Worm (Caenorhabditis elegans): ENCODE data around the gene T19H12.2.

T19H12.2 gene

ce11 chrV:4889477-4889876 lies 752 bp upstream of the T19H12.2 start, which contains the start of gene ugt-12 (continued):
- TF ChIP-seq arid-1 (GFP tag; conservative IDR thresholded peaks at IDR 0.05) (no peak), F10B5.3 (tag; optimal IDR thresholded peaks at IDR 0.05) (no peak), ceh-82 (tag; optimal IDR thresholded peaks at IDR 0.05) (no peak), lsy-2 (tag; optimal IDR thresholded peaks at IDR 0.05) (no peak), lin-29 (GFP tag; IDR thresholded peaks at IDR 0.05) (no peak), aly-2 (tag; optimal IDR thresholded peaks at IDR 0.05) (no peak), spr-3 (GFP tag; optimal IDR thresholded peaks at IDR 0.05) (no peak), egl-27 (tag; optimal IDR thresholded peaks at IDR 0.05) (no peak), Y48G9A.11 (GFP tag; IDR thresholded peaks at IDR 0.05) (no peak), snpc-1.2 (GFP tag; IDR thresholded peaks at IDR 0.05) (no peak), F44E2.7 (GFP tag; IDR thresholded peaks at IDR 0.05) (no peak), rbr-2 (tag; optimal IDR thresholded peaks at IDR 0.05) (no peak), dpl-1 (GFP tag; optimal IDR thresholded peaks at IDR 0.05) (no peak), skn-1 (tag; optimal IDR thresholded peaks at IDR 0.05) (no peak), php-3 (GFP tag; IDR thresholded peaks at IDR 0.05) (no peak), cey-2 (tag; optimal IDR thresholded peaks at IDR 0.05; ENCODE audit: borderline replicate concordance, insufficient read depth) (no peak), ceh-44 (GFP tag; IDR thresholded peaks at IDR 0.05) (no peak), ctbp-1 (GFP tag; IDR thresholded peaks at IDR 0.05) (no peak), vab-7 (GFP tag; IDR thresholded peaks at IDR 0.05) (no peak), aha-1 (tag) (no peak), daf-12 (tag; optimal IDR thresholded peaks at IDR 0.05) (no peak), lin-13 (GFP tag; optimal IDR thresholded peaks at IDR 0.05) (no peak), R02D3.7 (tag; optimal IDR thresholded peaks at IDR 0.05) (no peak), lir-3 (tag; optimal IDR thresholded peaks at IDR 0.05) (no peak), snpc-4 (tag; optimal IDR thresholded peaks at IDR 0.05) (no peak), Y105C5A.15 (GFP tag; IDR thresholded peaks at IDR 0.05) (no peak), dmd-6 (GFP tag; IDR thresholded peaks at IDR 0.05) (peak; percentile 60), lin-15B (tag; optimal IDR thresholded peaks at IDR 0.05) (no peak), nhr-111 (GFP tag; optimal IDR thresholded peaks at IDR 0.05) (no peak), Y75B8A.6 (GFP tag; IDR thresholded peaks at IDR 0.05) (no peak), spr-1 (tag; optimal IDR thresholded peaks at IDR 0.05) (no peak), nhr-10 (tag; optimal IDR thresholded peaks at IDR 0.05) (no peak), hlh-30 (tag; optimal IDR thresholded peaks at IDR 0.05; ENCODE audit: insufficient read depth) (peak; percentile 18), T20F7.1 (GFP tag; optimal IDR thresholded peaks at IDR 0.05) (no peak), dve-1 (tag; optimal IDR thresholded peaks at IDR 0.05; ENCODE audit: insufficient read depth) (peak; percentile 35), lin-38 (GFP tag; IDR thresholded peaks at IDR 0.05) (no peak), nhr-76 (tag; optimal IDR thresholded peaks at IDR 0.05) (no peak), unc-130 (GFP tag; optimal IDR thresholded peaks at IDR 0.05) (no peak), mes-2 (tag; optimal IDR thresholded peaks at IDR 0.05; ENCODE audit: poor library complexity, severe bottlenecking) (no peak), ztf-11 (tag; optimal IDR thresholded peaks at IDR 0.05) (no peak), ceh-20 (GFP tag; IDR thresholded peaks at IDR 0.05) (no peak), nhr-25 (tag; optimal IDR thresholded peaks at IDR 0.05; ENCODE audit: borderline replicate concordance, insufficient read depth) (no peak), mep-1 (tag; optimal IDR thresholded peaks at IDR 0.05) (peak; percentile 18), duxl-1 (tag; optimal IDR thresholded peaks at IDR 0.05; ENCODE audit: poor library complexity) (no peak), tag-97 (GFP tag; IDR thresholded peaks at IDR 0.05) (no peak)

Data from whole organism, L4 larva.